Worm (Caenorhabditis elegans) whole organism, early embryonic: ENCODE data around the gene nuo-3.
"Not testable (repeated sequence)": the region's sequence is repeated elsewhere in the genome, so short reads cannot be mapped to it uniquely, and the experiment has no call there.

ENCODE experiments used
- B0310.2 ChIP-seq: sonication (generic microtip); optimal IDR thresholded peaks from 2 replicates; lab custom pipeline; 2016; ENCODE audit warnings: mild to moderate bottlenecking, missing genetic modification characterization, missing compliant biosample characterization
- F13C5.2 ChIP-seq: sonication (generic microtip); optimal IDR thresholded peaks from 2 replicates; lab custom pipeline; 2017; ENCODE audit warnings: mild to moderate bottlenecking, missing genetic modification characterization, inconsistent platforms, missing compliant biosample characterization
- ama-1 ChIP-seq: fragments of 150-350 bp; optimal IDR thresholded peaks from 2 replicates; lab custom pipeline; 2014
- ceh-36 ChIP-seq: sonication (generic microtip); optimal IDR thresholded peaks from 2 replicates; lab custom pipeline; 2016; ENCODE audit warnings: missing genetic modification characterization, inconsistent platforms, missing compliant biosample characterization
- ets-7 ChIP-seq: sonication (generic microtip); optimal IDR thresholded peaks from 2 replicates; lab custom pipeline; 2016; ENCODE audit warnings: missing genotype, missing genetic modification characterization, missing compliant biosample characterization
- flt-1 ChIP-seq: fragments of 200-800 bp; sonication (Bioruptor generic); IDR thresholded peaks from 2 replicates; pipeline ENCODE4 v1.3.6; 2022; ENCODE audit warnings: missing genetic modification characterization, missing compliant biosample characterization
- hmg-4 ChIP-seq: fragments of 200-800 bp; sonication (Bioruptor generic); optimal IDR thresholded peaks from 2 replicates; lab custom pipeline; 2018; ENCODE audit warnings: mild to moderate bottlenecking, missing genetic modification characterization, missing compliant biosample characterization
- hnd-1 ChIP-seq: sonication (generic microtip); optimal IDR thresholded peaks from 2 replicates; lab custom pipeline; 2016; ENCODE audit warnings: missing genetic modification characterization, missing compliant biosample characterization
- pes-1 ChIP-seq: fragments of 200-800 bp; sonication (Bioruptor generic); IDR thresholded peaks from 2 replicates; pipeline ENCODE4 v1.3.6; 2022; ENCODE audit warnings: missing genetic modification reagents, missing genetic modification characterization, missing compliant biosample characterization
- scrt-1 ChIP-seq: fragments of 200-800 bp; sonication (Bioruptor generic); IDR thresholded peaks from 2 replicates; pipeline ENCODE4 v1.3.6; 2022; ENCODE audit warnings: missing genetic modification characterization, missing compliant biosample characterization
- tbx-37 ChIP-seq: fragments of 200-800 bp; sonication (Bioruptor generic); conservative IDR thresholded peaks from 2 replicates; pipeline ENCODE4 v1.3.6; 2022; ENCODE audit warnings: missing genetic modification reagents, missing genetic modification characterization, missing compliant biosample characterization
- tra-4 ChIP-seq: sonication (generic microtip); optimal IDR thresholded peaks from 2 replicates; lab custom pipeline; 2017; ENCODE audit warnings: missing genetic modification characterization, missing compliant biosample characterization

ce11 chrIV:14763348-14763747 lies 34.0 kb downstream of the nuo-3 start:
- not testable (repeated sequence) for TF ChIP-seq ceh-36 (tag; lab: Kevin White, UChicago); flt-1 (GFP tag; lab: Robert Waterston, UW); ama-1 (lab: Kevin White, UChicago); tbx-37 (GFP tag; lab: Robert Waterston, UW); hmg-4 (GFP tag; lab: Kevin White, UChicago); tra-4 (tag; lab: Kevin White, UChicago); ets-7 (tag; lab: Kevin White, UChicago); pes-1 (GFP tag; lab: Robert Waterston, UW); scrt-1; hnd-1 (tag; lab: Kevin White, UChicago); B0310.2 (tag; lab: Kevin White, UChicago)
- TF ChIP-seq F13C5.2 (tag; lab: Kevin White, UChicago), result peak; percentile 7
